5 fruit fly cellular contexts compared by ENCODE assay signal in genomic region chr3R:29138407-29138806, dm6.
TF ChIP-seq lines count a peak whose summit lies in the region.

Gene Alg13, minus strand, starts transcription at chr3R:29138573.
Gene superdeath, plus strand, starts transcription at chr3R:29138662.

- peak; percentile 2 for TF ChIP-seq CTCF in whole organism, embryonic (GFP tag; optimal IDR thresholded peaks at IDR 0.05; lab: Kevin White, UChicago)

TF ChIP-seq in whole organism, adult, 20 proteins besides CTCF, POLR2A, EP300 and RAD21:
- TF ChIP-seq cic (GFP tag; optimal IDR thresholded peaks at IDR 0.05; lab: Kevin White, UChicago), result peak; percentile 17
- no peak for TF ChIP-seq CG5204 (GFP tag; optimal IDR thresholded peaks at IDR 0.05; lab: Kevin White, UChicago)
- peak; percentile 2 for TF ChIP-seq ovo (GFP tag; optimal IDR thresholded peaks at IDR 0.05; lab: Kevin White, UChicago)
- peak; percentile 40 for TF ChIP-seq Crg-1 (GFP tag; optimal IDR thresholded peaks at IDR 0.05; lab: Kevin White, UChicago)
TF ChIP-seq in whole organism, adult: peak in this region for 3.

TF ChIP-seq in whole organism, embryonic, 481 proteins besides CTCF, POLR2A, EP300 and RAD21 (continues in another document):
- TF ChIP-seq Pdp1 (GFP tag; optimal IDR thresholded peaks at IDR 0.05; lab: Kevin White, UChicago), result peak in 1 of 2 experiments; percentile 64
- TF ChIP-seq CG15696 (tag; optimal IDR thresholded peaks at IDR 0.05; lab: Kevin White, UChicago), result no peak
- no peak for TF ChIP-seq Med (GFP tag; lab: Kevin White, UChicago)
- no peak for TF ChIP-seq CG11723 (GFP tag; optimal IDR thresholded peaks at IDR 0.05; lab: Kevin White, UChicago)
- TF ChIP-seq ro (GFP tag; IDR thresholded peaks at IDR 0.05; lab: Robert Waterston, UW), result no peak
- TF ChIP-seq so (GFP tag; IDR thresholded peaks at IDR 0.05; lab: Robert Waterston, UW), result no peak
- peak; percentile 1 for TF ChIP-seq CG34376 (GFP tag; optimal IDR thresholded peaks at IDR 0.05; lab: Kevin White, UChicago)
- peak; percentile 92 for TF ChIP-seq Myb (GFP tag; optimal IDR thresholded peaks at IDR 0.05; lab: Kevin White, UChicago)
- no peak for TF ChIP-seq tio (GFP tag; optimal IDR thresholded peaks at IDR 0.05; lab: Kevin White, UChicago)
- TF ChIP-seq pzg (GFP tag; optimal IDR thresholded peaks at IDR 0.05; lab: Kevin White, UChicago), result peak; percentile 62
- no peak for TF ChIP-seq lmd (GFP tag; IDR thresholded peaks at IDR 0.05; lab: Robert Waterston, UW)
- peak; percentile 17 for TF ChIP-seq CG15601 (tag; optimal IDR thresholded peaks at IDR 0.05; lab: Kevin White, UChicago)
- peak; percentile 87 for TF ChIP-seq CG3995 (GFP tag; optimal IDR thresholded peaks at IDR 0.05; lab: Kevin White, UChicago)
- TF ChIP-seq CG12659 (GFP tag; optimal IDR thresholded peaks at IDR 0.05; lab: Kevin White, UChicago), result peak; percentile 19
- TF ChIP-seq Dip3 (GFP tag; optimal IDR thresholded peaks at IDR 0.05; lab: Kevin White, UChicago), result no peak
- TF ChIP-seq Side (GFP tag; optimal IDR thresholded peaks at IDR 0.05; lab: Kevin White, UChicago), result no peak
- no peak for TF ChIP-seq Atf-2 (GFP tag; optimal IDR thresholded peaks at IDR 0.05; lab: Kevin White, UChicago)
- TF ChIP-seq Adf1 (GFP tag; IDR thresholded peaks at IDR 0.05; lab: Robert Waterston, UW), result no peak
- peak; percentile 20 for TF ChIP-seq CG4424 (GFP tag; optimal IDR thresholded peaks at IDR 0.05; lab: Kevin White, UChicago)
- no peak for TF ChIP-seq hb (GFP tag; IDR thresholded peaks at IDR 0.05; lab: Robert Waterston, UW; ENCODE audit: partially characterized antibody)
- peak; percentile 49 for TF ChIP-seq ATbp (GFP tag; optimal IDR thresholded peaks at IDR 0.05; lab: Kevin White, UChicago)
- TF ChIP-seq Optix (GFP tag; IDR thresholded peaks at IDR 0.05; lab: Robert Waterston, UW), result no peak

TF ChIP-seq in whole organism, prepupa, 60 proteins besides CTCF, POLR2A, EP300 and RAD21:
- no peak for TF ChIP-seq Eip75B (GFP tag; optimal IDR thresholded peaks at IDR 0.05; lab: Kevin White, UChicago)
- no peak for TF ChIP-seq cyc (GFP tag; optimal IDR thresholded peaks at IDR 0.05; lab: Kevin White, UChicago)
- no peak for TF ChIP-seq spab (GFP tag; optimal IDR thresholded peaks at IDR 0.05; lab: Kevin White, UChicago)
- no peak for TF ChIP-seq topi (GFP tag; optimal IDR thresholded peaks at IDR 0.05; lab: Kevin White, UChicago)
- TF ChIP-seq achi (GFP tag; optimal IDR thresholded peaks at IDR 0.05; lab: Kevin White, UChicago), result no peak
- TF ChIP-seq pdm3 (GFP tag; optimal IDR thresholded peaks at IDR 0.05; lab: Kevin White, UChicago), result no peak
- TF ChIP-seq fkh (GFP tag; optimal IDR thresholded peaks at IDR 0.05; lab: Kevin White, UChicago), result peak; percentile 82
- no peak for TF ChIP-seq net (GFP tag; optimal IDR thresholded peaks at IDR 0.05; lab: Kevin White, UChicago)
- TF ChIP-seq Eip93F (GFP tag; optimal IDR thresholded peaks at IDR 0.05; lab: Kevin White, UChicago), result no peak

TF ChIP-seq in whole organism, pupa, 21 proteins besides CTCF, POLR2A, EP300 and RAD21:
- no peak for TF ChIP-seq Pif1A (GFP tag; optimal IDR thresholded peaks at IDR 0.05; lab: Kevin White, UChicago)
- peak; percentile 40 for TF ChIP-seq CG9948 (tag; optimal IDR thresholded peaks at IDR 0.05; lab: Kevin White, UChicago)

TF ChIP-seq in whole organism, wandering third instar larva, 38 proteins besides CTCF, POLR2A, EP300 and RAD21:
- peak; percentile 26 for TF ChIP-seq Myc (optimal IDR thresholded peaks at IDR 0.05; lab: Kevin White, UChicago)
- no peak for TF ChIP-seq Dfd (GFP tag; optimal IDR thresholded peaks at IDR 0.05; lab: Kevin White, UChicago)
- no peak for TF ChIP-seq N (GFP tag; optimal IDR thresholded peaks at IDR 0.05; lab: Kevin White, UChicago)
